Fruit fly (Drosophila melanogaster) whole organism, embryonic: Measurements from ENCODE around the gene CG32074.

Source experiments
- Abd-B ChIP-seq: fragments of 200-800 bp; sonication (Bioruptor generic); optimal IDR thresholded peaks from 2 replicates; lab custom pipeline; 2018; ENCODE audit warnings: missing biosample characterization, mild to moderate bottlenecking, missing genetic modification characterization, moderate library complexity
- Adf1 ChIP-seq: fragments of 200-800 bp; sonication (Bioruptor generic); IDR thresholded peaks from 2 replicates; pipeline ENCODE4 v1.3.6; 2022; ENCODE audit warnings: missing biosample characterization, missing genetic modification characterization
- Antp ChIP-seq: fragments of 200-800 bp; sonication (Bioruptor generic); optimal IDR thresholded peaks from 3 replicates; lab custom pipeline; 2016; ENCODE audit warnings: missing biosample characterization, missing genetic modification characterization
- CG12071 ChIP-seq: fragments of 200-800 bp; sonication (Bioruptor generic); optimal IDR thresholded peaks from 3 replicates; lab custom pipeline; 2018; ENCODE audit warnings: missing biosample characterization, mild to moderate bottlenecking, missing genetic modification characterization
- CG15479 ChIP-seq: fragments of 200-800 bp; sonication (Bioruptor generic); optimal IDR thresholded peaks from 3 replicates; lab custom pipeline; 2019; ENCODE audit warnings: missing biosample characterization, mild to moderate bottlenecking, missing genetic modification characterization, moderate library complexity
- CG15514 ChIP-seq: fragments of 200-800 bp; sonication (Bioruptor generic); optimal IDR thresholded peaks from 3 replicates; lab custom pipeline; 2017; ENCODE audit warnings: missing biosample characterization, missing genetic modification characterization, mild to moderate bottlenecking, moderate library complexity, missing genetic modification reagents
- CG15601 ChIP-seq: fragments of 200-800 bp; sonication (Bioruptor generic); optimal IDR thresholded peaks from 3 replicates; lab custom pipeline; 2019; ENCODE audit warnings: missing biosample characterization, mild to moderate bottlenecking, missing genetic modification characterization, moderate library complexity
- CG1603 ChIP-seq: fragments of 200-800 bp; sonication (Bioruptor generic); optimal IDR thresholded peaks from 2 replicates; lab custom pipeline; 2019; ENCODE audit warnings: missing biosample characterization, mild to moderate bottlenecking, missing genetic modification characterization, moderate library complexity
- CG16863 ChIP-seq: fragments of 200-800 bp; sonication (Bioruptor generic); optimal IDR thresholded peaks from 3 replicates; lab custom pipeline; 2016; ENCODE audit warnings: missing biosample characterization, missing genetic modification characterization
- CG2199 ChIP-seq: fragments of 200-800 bp; sonication (Bioruptor generic); IDR thresholded peaks from 3 replicates; pipeline ENCODE4 v1.3.6; 2022; ENCODE audit warnings: missing biosample characterization, missing genetic modification characterization
- CG2678 ChIP-seq: fragments of 200-800 bp; sonication (Bioruptor generic); optimal IDR thresholded peaks from 3 replicates; lab custom pipeline; 2019; ENCODE audit warnings: missing biosample characterization, mild to moderate bottlenecking, missing genetic modification characterization, moderate library complexity
- CG31441 ChIP-seq: fragments of 200-800 bp; sonication (Bioruptor generic); IDR thresholded peaks from 2 replicates; pipeline ENCODE4 v1.3.6; 2022; ENCODE audit warnings: missing biosample characterization, missing genetic modification characterization
- CG33557 ChIP-seq: fragments of 200-800 bp; sonication (Bioruptor generic); optimal IDR thresholded peaks from 2 replicates; lab custom pipeline; 2019; ENCODE audit warnings: missing biosample characterization, mild to moderate bottlenecking, missing genetic modification characterization, moderate library complexity
- CG34376 ChIP-seq: fragments of 200-800 bp; sonication (Bioruptor generic); optimal IDR thresholded peaks from 2 replicates; lab custom pipeline; 2018; ENCODE audit warnings: missing biosample characterization, mild to moderate bottlenecking, missing genetic modification characterization
- CG34422 ChIP-seq: fragments of 200-800 bp; sonication (Bioruptor generic); IDR thresholded peaks from 3 replicates; pipeline ENCODE4 v1.3.6; 2022; ENCODE audit warnings: missing biosample characterization, missing genetic modification characterization
- CG4854 ChIP-seq: fragments of 200-800 bp; sonication (Bioruptor generic); optimal IDR thresholded peaks from 2 replicates; lab custom pipeline; 2016; ENCODE audit warnings: missing biosample characterization, missing genetic modification characterization, inconsistent platforms
- CG6689 ChIP-seq: fragments of 200-800 bp; sonication (Bioruptor generic); IDR thresholded peaks from 2 replicates; pipeline ENCODE4 v1.3.6; 2022; ENCODE audit warnings: missing biosample characterization, missing genetic modification characterization
- CG7987 ChIP-seq: fragments of 200-800 bp; sonication (Bioruptor generic); optimal IDR thresholded peaks from 2 replicates; lab custom pipeline; 2018; ENCODE audit warnings: missing biosample characterization, mild to moderate bottlenecking, missing genetic modification characterization, moderate library complexity
- CG9876 ChIP-seq: fragments of 200-800 bp; sonication (Bioruptor generic); optimal IDR thresholded peaks from 2 replicates; lab custom pipeline; 2016; ENCODE audit warnings: missing biosample characterization, missing genetic modification characterization
- Chrac-16 ChIP-seq: fragments of 200-800 bp; sonication (Bioruptor generic); optimal IDR thresholded peaks from 3 replicates; lab custom pipeline; 2016; ENCODE audit warnings: missing biosample characterization, missing genetic modification characterization
- D19B ChIP-seq: fragments of 200-800 bp; sonication (Bioruptor generic); optimal IDR thresholded peaks from 2 replicates; lab custom pipeline; 2017; ENCODE audit warnings: missing biosample characterization, mild to moderate bottlenecking, missing genetic modification characterization
- Elba2 ChIP-seq: fragments of 200-800 bp; sonication (Bioruptor generic); optimal IDR thresholded peaks from 3 replicates; lab custom pipeline; 2016; ENCODE audit warnings: missing biosample characterization, missing genetic modification characterization
- Fer3 ChIP-seq: fragments of 200-800 bp; sonication (Bioruptor generic); optimal IDR thresholded peaks from 2 replicates; lab custom pipeline; 2018; ENCODE audit warnings: missing biosample characterization, mild to moderate bottlenecking, missing genetic modification characterization, moderate library complexity
- HLHmδ ChIP-seq: fragments of 200-800 bp; sonication (Bioruptor generic); optimal IDR thresholded peaks from 2 replicates; lab custom pipeline; 2018; ENCODE audit warnings: missing biosample characterization, mild to moderate bottlenecking, missing genetic modification characterization, moderate library complexity
- Med ChIP-seq: fragments of 200-800 bp; sonication (Bioruptor generic); peaks from one replicate; lab custom pipeline; 2016; ENCODE audit warnings: missing biosample characterization, missing genetic modification characterization, mild to moderate bottlenecking, inconsistent platforms, moderate library complexity
- Pdp1 ChIP-seq, 2 experiments: fragments of 200-800 bp; sonication (Bioruptor generic); optimal IDR thresholded peaks; 3 replicates each; lab custom pipeline; 2016; ENCODE audit warnings: missing biosample characterization in 2 of 2, missing genetic modification characterization in 2 of 2, mild to moderate bottlenecking in 1 of 2, moderate library complexity in 1 of 2
- Six4 ChIP-seq: fragments of 200-800 bp; sonication (Bioruptor generic); optimal IDR thresholded peaks from 2 replicates; lab custom pipeline; 2016; ENCODE audit warnings: missing biosample characterization, missing genetic modification characterization
- Sox100B ChIP-seq: fragments of 200-800 bp; sonication (Bioruptor generic); optimal IDR thresholded peaks from 3 replicates; lab custom pipeline; 2018; ENCODE audit warnings: missing biosample characterization, mild to moderate bottlenecking, missing genetic modification characterization
- Trl ChIP-seq, 3 experiments: fragments of >200 bp in 2 of 3; fragments of 200-800 bp in 1 of 3; sonication (Bioruptor generic) in 1 of 3; optimal IDR thresholded peaks; 2 replicates in 1 of 3; 3 replicates in 2 of 3; lab custom pipeline; 2016 to 2017; ENCODE audit warnings: missing biosample characterization in 1 of 3, missing genetic modification characterization in 1 of 3
- ato ChIP-seq: fragments of 200-800 bp; sonication (Bioruptor generic); IDR thresholded peaks from 2 replicates; pipeline ENCODE4 v1.3.6; 2022; ENCODE audit warnings: missing biosample characterization, missing genetic modification characterization; ENCODE audit not compliant: partially characterized antibody
- bigmax ChIP-seq: fragments of 200-800 bp; sonication (Bioruptor generic); optimal IDR thresholded peaks from 2 replicates; lab custom pipeline; 2018; ENCODE audit warnings: missing biosample characterization, mild to moderate bottlenecking, missing genetic modification characterization
- cad ChIP-seq: fragments of >200 bp; optimal IDR thresholded peaks from 2 replicates; lab custom pipeline; 2017; ENCODE audit warnings: missing biosample characterization, missing genetic modification characterization
- cg ChIP-seq: fragments of 200-800 bp; sonication (Bioruptor generic); optimal IDR thresholded peaks from 3 replicates; lab custom pipeline; 2019; ENCODE audit warnings: missing biosample characterization, mild to moderate bottlenecking, missing genetic modification characterization, moderate library complexity
- chinmo ChIP-seq: fragments of 200-800 bp; sonication (Bioruptor generic); IDR thresholded peaks from 4 replicates; pipeline ENCODE4 v1.3.6; 2022; ENCODE audit warnings: missing biosample characterization, missing genetic modification characterization; ENCODE audit not compliant: partially characterized antibody
- cwo ChIP-seq: fragments of 200-800 bp; sonication (Bioruptor generic); optimal IDR thresholded peaks from 3 replicates; lab custom pipeline; 2017; ENCODE audit warnings: missing biosample characterization, missing genetic modification characterization, mild to moderate bottlenecking, moderate library complexity, missing genetic modification reagents
- dm ChIP-seq: fragments of 200-800 bp; sonication (Bioruptor generic); optimal IDR thresholded peaks from 3 replicates; lab custom pipeline; 2016; ENCODE audit warnings: missing biosample characterization, missing genetic modification characterization
- fd3F ChIP-seq: fragments of 200-800 bp; sonication (Bioruptor generic); optimal IDR thresholded peaks from 2 replicates; lab custom pipeline; 2018; ENCODE audit warnings: missing biosample characterization, mild to moderate bottlenecking, missing genetic modification characterization, moderate library complexity
- ind ChIP-seq: fragments of 200-800 bp; sonication (Bioruptor generic); optimal IDR thresholded peaks from 3 replicates; lab custom pipeline; 2016; ENCODE audit warnings: missing biosample characterization, missing genetic modification characterization
- nerfin-2 ChIP-seq: fragments of 200-800 bp; sonication (Bioruptor generic); IDR thresholded peaks from 2 replicates; pipeline ENCODE4 v1.3.6; 2022; ENCODE audit warnings: missing biosample characterization, missing genetic modification characterization; ENCODE audit not compliant: partially characterized antibody
- pita ChIP-seq: fragments of 200-800 bp; sonication (Bioruptor generic); optimal IDR thresholded peaks from 2 replicates; lab custom pipeline; 2017; ENCODE audit warnings: missing biosample characterization, mild to moderate bottlenecking, missing genetic modification characterization
- pros ChIP-seq: fragments of 200-800 bp; sonication (Bioruptor generic); optimal IDR thresholded peaks from 3 replicates; lab custom pipeline; 2019; ENCODE audit warnings: missing biosample characterization, mild to moderate bottlenecking, missing genetic modification characterization, moderate library complexity
- sd ChIP-seq: fragments of 200-800 bp; sonication (Bioruptor generic); optimal IDR thresholded peaks from 3 replicates; lab custom pipeline; 2018; ENCODE audit warnings: missing biosample characterization, mild to moderate bottlenecking, missing genetic modification characterization, moderate library complexity
- sens ChIP-seq: fragments of 200-800 bp; sonication (Bioruptor generic); peaks from one replicate; lab custom pipeline; 2016; ENCODE audit warnings: missing biosample characterization, missing genetic modification characterization
- slou ChIP-seq: fragments of 200-800 bp; sonication (Bioruptor generic); optimal IDR thresholded peaks from 3 replicates; lab custom pipeline; 2016; ENCODE audit warnings: missing biosample characterization, missing genetic modification characterization
- so ChIP-seq: fragments of 200-800 bp; sonication (Bioruptor generic); IDR thresholded peaks from 3 replicates; pipeline ENCODE4 v1.3.6; 2022; ENCODE audit warnings: missing biosample characterization, missing genetic modification characterization
- stc ChIP-seq: fragments of 200-800 bp; sonication (Bioruptor generic); IDR thresholded peaks from 2 replicates; pipeline ENCODE4 v1.3.6; 2022; ENCODE audit warnings: missing biosample characterization, missing genetic modification characterization
- sug ChIP-seq: fragments of 200-800 bp; optimal IDR thresholded peaks from 2 replicates; lab custom pipeline; 2019; ENCODE audit warnings: missing biosample characterization, mild to moderate bottlenecking, missing genetic modification characterization, moderate library complexity
- wek ChIP-seq: fragments of 200-800 bp; sonication (Bioruptor generic); optimal IDR thresholded peaks from 3 replicates; lab custom pipeline; 2018; ENCODE audit warnings: missing biosample characterization, mild to moderate bottlenecking, missing genetic modification characterization, moderate library complexity
- zfh1 ChIP-seq: fragments of 200-800 bp; sonication (Bioruptor generic); IDR thresholded peaks from 3 replicates; pipeline ENCODE4 v1.3.6; 2022; ENCODE audit warnings: missing biosample characterization, missing genetic modification characterization
- zfh2 ChIP-seq: fragments of 200-800 bp; sonication (Bioruptor generic); optimal IDR thresholded peaks from 2 replicates; lab custom pipeline; 2016; ENCODE audit warnings: missing biosample characterization, missing genetic modification characterization

CG32074 gene

DNA sequence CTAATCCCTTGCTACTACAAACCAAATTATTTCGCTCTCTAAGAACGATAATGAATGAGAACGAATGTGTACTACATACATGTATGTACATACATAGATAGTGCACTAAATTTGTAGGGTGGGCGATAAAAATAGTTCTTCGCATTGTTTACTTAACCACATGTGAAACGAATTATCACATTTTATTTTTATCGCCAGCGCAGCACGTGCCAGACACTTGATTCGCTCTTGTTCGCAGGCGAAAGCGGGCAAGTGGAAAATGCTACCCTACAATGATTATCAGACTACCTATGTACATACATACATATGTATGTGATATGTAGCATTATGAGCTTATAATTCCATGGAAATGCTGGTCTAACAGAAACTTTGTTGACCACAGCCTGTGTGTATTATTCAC lies 46.3 kb downstream of the CG32074 start (continued):
- TF ChIP-seq Chrac-16 (no peak), so (0 out of 3 replicates have a peak, but pooled peaks have one; percentile 31), cad (GFP tag; lab: Kevin White, UChicago) (no peak), pita (GFP tag; lab: Kevin White, UChicago) (no peak), chinmo (GFP tag; lab: Robert Waterston, UW) (0 out of 4 replicates have a peak, but pooled peaks have one; percentile 46), cwo (GFP tag; lab: Kevin White, UChicago) (peak; percentile 98), stc (no peak), sd (tag; lab: Kevin White, UChicago) (peak; percentile 75), slou (GFP tag; lab: Kevin White, UChicago) (no peak), Adf1 (GFP tag; lab: Robert Waterston, UW) (no peak), CG33557 (GFP tag; lab: Kevin White, UChicago) (no peak), CG4854 (no peak), Med (GFP tag; lab: Kevin White, UChicago) (peak; percentile 54), CG16863 (no peak), D19B (GFP tag; lab: Kevin White, UChicago) (peak; percentile 74), Six4 (GFP tag; lab: Kevin White, UChicago) (no peak), CG2678 (tag; lab: Kevin White, UChicago) (peak; percentile 4), CG7987 (GFP tag; lab: Kevin White, UChicago) (peak; percentile 35), ind (GFP tag; lab: Kevin White, UChicago) (no peak), Pdp1 (GFP tag; optimal IDR thresholded peaks at IDR 0.05; lab: Kevin White, UChicago) (peak in 1 of 2 experiments; percentile 38), fd3F (GFP tag; lab: Kevin White, UChicago) (peak; percentile 4), sens (peak; percentile 59), pros (peak; percentile 7), zfh2 (no peak), CG34376 (GFP tag; lab: Kevin White, UChicago) (peak; percentile 42), Sox100B (GFP tag; lab: Kevin White, UChicago) (no peak), wek (GFP tag; lab: Kevin White, UChicago) (peak; percentile 28), CG15479 (GFP tag; lab: Kevin White, UChicago) (peak; percentile 48), bigmax (GFP tag; lab: Kevin White, UChicago) (peak; percentile 63), nerfin-2 (no peak), CG2199 (GFP tag; lab: Robert Waterston, UW) (0 out of 3 replicates have a peak, but pooled peaks have one; percentile 23), Fer3 (no peak), CG15514 (GFP tag; lab: Kevin White, UChicago) (peak; percentile 27), CG9876 (no peak), Antp (no peak), zfh1 (GFP tag; lab: Robert Waterston, UW) (no peak), CG31441 (no peak), Abd-B (GFP tag; lab: Kevin White, UChicago) (no peak), sug (tag; lab: Kevin White, UChicago) (peak; percentile 92), CG12071 (GFP tag; lab: Kevin White, UChicago) (peak; percentile 50), CG34422 (GFP tag; lab: Robert Waterston, UW) (0 out of 3 replicates have a peak, but pooled peaks have one; percentile 30), Elba2 (GFP tag; lab: Kevin White, UChicago) (no peak), cg (GFP tag; lab: Kevin White, UChicago) (peak; percentile 46), ato (GFP tag; lab: Robert Waterston, UW) (no peak), CG15601 (tag; lab: Kevin White, UChicago) (no peak), dm (GFP tag; lab: Kevin White, UChicago) (peak; percentile 29), Trl (optimal IDR thresholded peaks at IDR 0.05; lab: Kevin White, UChicago) (no peak), Trl (GFP tag; optimal IDR thresholded peaks at IDR 0.05; lab: Kevin White, UChicago) (no peak), HLHmδ (GFP tag; lab: Kevin White, UChicago) (peak; percentile 28), CG6689 (GFP tag; lab: Robert Waterston, UW) (peak; percentile 54; the same call in 1 of the 2 replicates), CG1603 (tag; lab: Kevin White, UChicago) (peak; percentile 10)
